Worm (Caenorhabditis elegans) whole organism, L1 larva: ENCODE measurements around the gene pha-1.

Experiments used
- C04F5.9 ChIP-seq: sonication (generic microtip); optimal IDR thresholded peaks from 2 replicates; lab custom pipeline; 2016; ENCODE audit warnings: missing genetic modification characterization, missing compliant biosample characterization
- C16A3.4 ChIP-seq: fragments of 150-350 bp; optimal IDR thresholded peaks from 2 replicates; lab custom pipeline; 2014; ENCODE audit warnings: missing biosample characterization, missing genetic modification characterization
- C34B4.2 ChIP-seq: sonication (generic microtip); optimal IDR thresholded peaks from 2 replicates; lab custom pipeline; 2017; ENCODE audit warnings: mild to moderate bottlenecking, missing genetic modification characterization, missing compliant biosample characterization
- F16B12.6 ChIP-seq: fragments of 150-350 bp; optimal IDR thresholded peaks from 2 replicates; lab custom pipeline; 2014; ENCODE audit warnings: missing biosample characterization, missing genetic modification characterization
- alr-1 ChIP-seq: fragments of 200-800 bp; sonication (Bioruptor generic); optimal IDR thresholded peaks from 2 replicates; lab custom pipeline; 2018; ENCODE audit warnings: borderline replicate concordance, mild to moderate bottlenecking, missing genetic modification characterization, missing compliant biosample characterization
- aly-2 ChIP-seq: fragments of 150-350 bp; optimal IDR thresholded peaks from 2 replicates; lab custom pipeline; 2014; ENCODE audit warnings: missing biosample characterization, missing genetic modification characterization
- blmp-1 ChIP-seq: fragments of 150-350 bp; optimal IDR thresholded peaks from 2 replicates; lab custom pipeline; 2014; ENCODE audit warnings: missing biosample characterization, missing genetic modification characterization
- ceh-63 ChIP-seq: fragments of 200-800 bp; sonication (Bioruptor generic); optimal IDR thresholded peaks from 2 replicates; lab custom pipeline; 2018; ENCODE audit warnings: mild to moderate bottlenecking, missing genetic modification characterization, missing compliant biosample characterization
- ceh-8 ChIP-seq: fragments of 200-800 bp; sonication (Bioruptor generic); optimal IDR thresholded peaks from 2 replicates; lab custom pipeline; 2018; ENCODE audit warnings: mild to moderate bottlenecking, missing genetic modification characterization, moderate library complexity, missing compliant biosample characterization
- ceh-82 ChIP-seq, 3 experiments: fragments of 150-350 bp in 1 of 3; sonication (generic microtip) in 2 of 3; optimal IDR thresholded peaks; 2 replicates each; lab custom pipeline; 2014 to 2017; ENCODE audit warnings: missing biosample characterization in 3 of 3, missing genetic modification characterization in 3 of 3
- ceh-88 ChIP-seq: fragments of 200-800 bp; sonication (Bioruptor generic); IDR thresholded peaks from 2 replicates; pipeline ENCODE4 v1.3.6; 2022; ENCODE audit warnings: missing genetic modification characterization, missing compliant biosample characterization
- ceh-90 ChIP-seq: sonication (generic microtip); optimal IDR thresholded peaks from 2 replicates; lab custom pipeline; 2016; ENCODE audit warnings: missing genetic modification characterization, missing compliant biosample characterization
- dpl-1 ChIP-seq, 3 experiments: fragments of 150-350 bp in 2 of 3; sonication (generic microtip) in 1 of 3; optimal IDR thresholded peaks; 2 replicates each; lab custom pipeline; 2014 to 2017; ENCODE audit warnings: missing biosample characterization in 3 of 3, missing genetic modification characterization in 3 of 3, missing genetic modification reagents in 3 of 3
- efl-1 ChIP-seq, 4 experiments: fragments of 150-350 bp; optimal IDR thresholded peaks in 3 of 4; peaks in 1 of 4; 1 replicate in 1 of 4; 2 replicates in 3 of 4; lab custom pipeline; 2014; ENCODE audit warnings: missing biosample characterization in 2 of 4, missing genetic modification characterization in 2 of 4, missing genetic modification reagents in 2 of 4
- elt-3 ChIP-seq, 6 experiments: fragments of 150-350 bp in 1 of 6; sonication (generic microtip); optimal IDR thresholded peaks; 2 replicates each; lab custom pipeline; 2017 to 2018; ENCODE audit warnings: missing biosample characterization in 6 of 6, missing genetic modification characterization in 6 of 6, inconsistent platforms in 1 of 6
- ets-5 ChIP-seq: fragments of 200-800 bp; sonication (Bioruptor generic); IDR thresholded peaks from 2 replicates; pipeline ENCODE4 v1.3.6; 2022; ENCODE audit warnings: missing genetic modification characterization, missing compliant biosample characterization
- fkh-10 ChIP-seq: sonication (generic microtip); optimal IDR thresholded peaks from 2 replicates; lab custom pipeline; 2017; ENCODE audit warnings: missing biosample characterization, missing genetic modification reagents, missing genetic modification characterization
- fkh-4 ChIP-seq: sonication (generic microtip); optimal IDR thresholded peaks from 2 replicates; lab custom pipeline; 2016; ENCODE audit warnings: missing compliant biosample characterization, missing genetic modification characterization, borderline replicate concordance
- fkh-8 ChIP-seq: sonication (generic microtip); optimal IDR thresholded peaks from 2 replicates; lab custom pipeline; 2016; ENCODE audit warnings: mild to moderate bottlenecking, missing genetic modification characterization, missing compliant biosample characterization
- fos-1 ChIP-seq: fragments of 150-350 bp; optimal IDR thresholded peaks from 2 replicates; lab custom pipeline; 2014; ENCODE audit warnings: missing biosample characterization, missing genetic modification characterization
- hlh-4 ChIP-seq: sonication (generic microtip); optimal IDR thresholded peaks from 2 replicates; lab custom pipeline; 2016; ENCODE audit warnings: mild to moderate bottlenecking, missing genetic modification characterization, missing compliant biosample characterization
- isw-1 ChIP-seq: fragments of 200-800 bp; sonication (Bioruptor generic); IDR thresholded peaks from 2 replicates; pipeline ENCODE4 v1.3.6; 2022; ENCODE audit warnings: missing genetic modification characterization, missing compliant biosample characterization
- jun-1 ChIP-seq: fragments of 150-350 bp; optimal IDR thresholded peaks from 2 replicates; lab custom pipeline; 2014; ENCODE audit warnings: missing biosample characterization, missing genetic modification reagents, missing genetic modification characterization
- lin-15B ChIP-seq: fragments of 150-350 bp; sonication (generic microtip); optimal IDR thresholded peaks from 3 replicates; lab custom pipeline; 2014; ENCODE audit warnings: missing biosample characterization, missing genetic modification characterization
- lin-35 ChIP-seq, 2 experiments: fragments of 150-350 bp; optimal IDR thresholded peaks; 2 replicates each; lab custom pipeline; 2014; ENCODE audit warnings: missing biosample characterization in 2 of 2, missing genetic modification characterization in 2 of 2, missing genetic modification reagents in 2 of 2
- mab-9 ChIP-seq: fragments of 200-800 bp; sonication (Bioruptor generic); IDR thresholded peaks from 2 replicates; pipeline ENCODE4 v1.3.6; 2022; ENCODE audit warnings: missing genetic modification reagents, missing genetic modification characterization, missing compliant biosample characterization
- nhr-11 ChIP-seq: fragments of 150-350 bp; optimal IDR thresholded peaks from 2 replicates; lab custom pipeline; 2014; ENCODE audit warnings: missing biosample characterization, missing genetic modification characterization
- nhr-28 ChIP-seq: fragments of 150-350 bp; optimal IDR thresholded peaks from 2 replicates; lab custom pipeline; 2014; ENCODE audit warnings: missing biosample characterization, missing genetic modification characterization
- nhr-77 ChIP-seq: fragments of 150-350 bp; optimal IDR thresholded peaks from 2 replicates; lab custom pipeline; 2014; ENCODE audit warnings: missing biosample characterization, missing genetic modification characterization
- nhr-84 ChIP-seq: sonication (generic microtip); optimal IDR thresholded peaks from 2 replicates; lab custom pipeline; 2017; ENCODE audit warnings: missing biosample characterization, missing genetic modification characterization
- nhr-85 ChIP-seq: sonication (generic microtip); peaks from one replicate; lab custom pipeline; 2016; ENCODE audit warnings: missing genetic modification characterization, inconsistent platforms, missing compliant biosample characterization
- pax-3 ChIP-seq: fragments of 200-800 bp; sonication (Bioruptor generic); optimal IDR thresholded peaks from 2 replicates; lab custom pipeline; 2018; ENCODE audit warnings: mild to moderate bottlenecking, missing genetic modification characterization, moderate library complexity, missing compliant biosample characterization
- skn-1 ChIP-seq: fragments of 150-350 bp; optimal IDR thresholded peaks from 2 replicates; lab custom pipeline; 2014; ENCODE audit warnings: missing biosample characterization, missing genetic modification characterization
- snpc-4 ChIP-seq: fragments of 150-350 bp; optimal IDR thresholded peaks from 2 replicates; lab custom pipeline; 2014; ENCODE audit warnings: missing biosample characterization, missing genetic modification characterization
- sptf-1 ChIP-seq: fragments of 150-350 bp; optimal IDR thresholded peaks from 2 replicates; lab custom pipeline; 2014; ENCODE audit warnings: missing biosample characterization, missing genetic modification characterization
- sup-37 ChIP-seq: fragments of 200-800 bp; sonication (Bioruptor generic); optimal IDR thresholded peaks from 2 replicates; lab custom pipeline; 2018; ENCODE audit warnings: mild to moderate bottlenecking, missing genetic modification characterization, missing compliant biosample characterization
- swsn-7 ChIP-seq: sonication (generic microtip); optimal IDR thresholded peaks from 2 replicates; lab custom pipeline; 2016; ENCODE audit warnings: missing genetic modification characterization, missing compliant biosample characterization
- tbx-2 ChIP-seq: sonication (generic microtip); optimal IDR thresholded peaks from 2 replicates; lab custom pipeline; 2016; ENCODE audit warnings: missing genetic modification characterization, missing compliant biosample characterization
- unc-62 ChIP-seq: fragments of 150-350 bp; optimal IDR thresholded peaks from 2 replicates; lab custom pipeline; 2014; ENCODE audit warnings: missing biosample characterization, missing genetic modification reagents, missing genetic modification characterization
- unc-86 ChIP-seq: sonication (generic microtip); optimal IDR thresholded peaks from 2 replicates; lab custom pipeline; 2016; ENCODE audit warnings: missing genetic modification characterization, missing compliant biosample characterization
- unc-98 ChIP-seq: fragments of 200-800 bp; sonication (Bioruptor generic); IDR thresholded peaks from 2 replicates; pipeline ENCODE4 v1.3.6; 2022; ENCODE audit warnings: missing genetic modification characterization, missing compliant biosample characterization
- xbp-1 ChIP-seq: sonication (generic microtip); optimal IDR thresholded peaks from 2 replicates; lab custom pipeline; 2016; ENCODE audit warnings: missing genetic modification characterization, missing compliant biosample characterization
- zip-4 ChIP-seq: fragments of 200-800 bp; sonication (Bioruptor generic); optimal IDR thresholded peaks from 2 replicates; lab custom pipeline; 2018; ENCODE audit warnings: mild to moderate bottlenecking, missing genetic modification characterization, moderate library complexity, missing compliant biosample characterization

The pha-1 gene

DNA sequence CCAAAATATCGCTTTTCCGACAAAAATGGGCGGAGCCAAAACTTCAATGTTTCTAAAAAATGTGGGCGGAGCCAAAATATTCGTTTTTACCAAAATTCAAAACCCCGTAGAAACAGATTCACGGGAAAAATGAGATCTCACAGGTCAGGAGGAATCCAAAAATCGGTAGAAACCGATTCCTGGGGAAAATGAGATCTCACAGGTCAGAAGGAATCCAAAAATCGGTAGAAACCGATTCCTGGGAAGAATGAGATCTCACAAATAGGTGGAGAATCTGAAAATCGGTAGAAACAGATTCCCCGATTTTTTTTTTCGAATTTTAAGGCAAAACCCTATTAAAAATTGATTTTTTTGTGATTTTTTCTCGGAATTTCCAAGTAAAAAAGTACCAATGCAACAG lies 38.1 kb upstream of the pha-1 start (continued):
- TF ChIP-seq lin-35 (GFP tag; optimal IDR thresholded peaks at IDR 0.05; lab: Kevin White, UChicago) (no peak), C16A3.4 (tag; lab: Kevin White, UChicago) (no peak), isw-1 (no peak; the same call in 1 of the 2 replicates), ceh-88 (GFP tag; lab: Robert Waterston, UW) (no peak), C34B4.2 (tag; lab: Kevin White, UChicago) (no peak), skn-1 (tag; lab: Kevin White, UChicago) (no peak), fkh-4 (tag; lab: Kevin White, UChicago) (no peak), unc-98 (peak; percentile 75), ceh-90 (tag; lab: Kevin White, UChicago) (no peak), blmp-1 (no peak), swsn-7 (no peak), sptf-1 (no peak)

DNA sequence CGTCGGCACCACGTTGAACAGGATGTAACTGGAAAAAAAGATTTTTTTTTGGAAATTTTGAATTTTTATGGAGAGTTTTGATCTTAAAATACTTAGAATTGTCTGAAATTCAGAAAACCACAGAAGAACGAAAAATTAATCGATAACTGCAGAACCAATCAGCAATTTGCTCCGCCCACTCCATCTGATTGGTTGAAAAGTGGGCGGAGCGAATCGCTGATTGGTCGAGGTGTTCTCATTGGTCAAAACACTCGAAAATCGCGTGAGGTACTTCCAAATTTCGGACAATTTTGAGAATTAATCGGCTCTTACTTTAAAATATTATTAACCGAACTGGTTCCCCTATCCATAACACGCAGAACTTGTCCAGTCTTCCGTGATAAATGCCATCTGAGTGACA lies 35.9 kb upstream of the pha-1 start:
- TF ChIP-seq efl-1 (optimal IDR thresholded peaks at IDR 0.05; lab: Kevin White, UChicago), result no peak
- TF ChIP-seq efl-1 (GFP tag; optimal IDR thresholded peaks at IDR 0.05 in 1 of 2; lab: Kevin White, UChicago), result peak in 1 of 2 experiments; percentile 2
- TF ChIP-seq fos-1 (tag; lab: Kevin White, UChicago), result no peak

DNA sequence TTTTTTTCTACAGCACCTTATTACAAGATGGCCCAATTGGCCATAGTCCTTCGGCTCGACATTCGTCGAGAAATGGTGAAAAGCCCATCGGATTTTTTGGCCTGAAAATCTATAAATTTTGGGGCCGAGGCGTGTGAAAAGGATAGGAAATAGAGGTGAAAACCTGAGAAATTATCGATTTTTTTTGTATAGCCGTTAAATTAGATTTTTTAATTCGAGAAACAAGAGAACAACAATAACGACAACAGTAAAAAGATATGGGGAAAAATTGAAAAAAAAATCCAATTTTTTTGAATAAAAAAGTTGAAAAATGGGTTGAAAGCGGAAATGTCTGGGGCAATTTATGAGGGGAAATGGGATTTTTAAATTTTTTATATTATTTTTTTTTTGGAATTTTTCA lies 31.7 kb upstream of the pha-1 start, which contains the start of gene hmt-1:
hmt-1 (minus strand) TSS at position 101 of the 400 bp plus-strand sequence.
- TF ChIP-seq fkh-8 (tag; lab: Kevin White, UChicago), result no peak

DNA sequence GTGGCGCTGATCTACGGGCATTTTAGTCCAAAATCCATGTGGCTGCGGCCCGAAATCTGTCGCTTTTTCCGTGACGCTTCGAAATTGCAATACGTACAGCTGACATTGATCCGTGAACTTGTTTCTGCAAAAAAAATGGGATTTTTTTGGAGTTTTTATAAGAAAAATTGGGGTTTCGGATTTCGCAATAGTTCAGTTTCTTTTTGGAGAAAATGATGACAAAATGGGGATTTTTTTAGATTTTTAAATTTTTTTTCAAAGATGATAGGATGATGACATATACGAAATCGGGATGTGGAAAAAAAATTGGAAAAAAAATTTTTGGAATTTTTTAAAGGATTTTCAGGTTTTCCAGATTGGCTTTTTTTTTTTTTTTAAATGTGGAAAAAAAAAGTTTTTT lies 30.3 kb upstream of the pha-1 start:
- peak; percentile 66 for TF ChIP-seq skn-1 (tag; lab: Kevin White, UChicago)
- no peak for TF ChIP-seq unc-86 (tag; lab: Kevin White, UChicago)
- peak; percentile 14 for TF ChIP-seq zip-4 (GFP tag; lab: Kevin White, UChicago)
- no peak for TF ChIP-seq fkh-10
- TF ChIP-seq nhr-28 (tag; lab: Kevin White, UChicago), result no peak

DNA sequence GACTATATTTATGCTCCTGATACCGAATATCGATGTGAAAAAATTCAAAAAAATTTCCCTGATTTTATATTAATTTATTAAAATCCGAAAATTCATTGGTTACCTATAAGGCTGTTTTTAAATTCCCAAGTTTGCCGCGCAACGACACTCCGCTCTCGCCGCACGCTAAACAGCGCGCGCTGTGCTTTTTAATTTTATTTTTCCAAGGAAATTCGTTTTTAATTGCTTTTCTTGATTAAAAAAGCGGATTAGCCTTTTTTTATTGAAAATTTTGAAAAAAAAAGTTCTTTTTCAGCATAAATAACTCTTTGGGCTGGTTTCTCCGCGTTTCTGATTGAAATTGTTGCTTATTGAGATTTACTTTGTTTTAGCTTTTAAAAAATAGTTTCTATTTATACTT lies 24.2 kb upstream of the pha-1 start:
- TF ChIP-seq pax-3 (no peak), efl-1 (optimal IDR thresholded peaks at IDR 0.05; lab: Kevin White, UChicago) (peak in 1 of 2 experiments; percentile 72), efl-1 (GFP tag; optimal IDR thresholded peaks at IDR 0.05 in 1 of 2; lab: Kevin White, UChicago) (no peak)

DNA sequence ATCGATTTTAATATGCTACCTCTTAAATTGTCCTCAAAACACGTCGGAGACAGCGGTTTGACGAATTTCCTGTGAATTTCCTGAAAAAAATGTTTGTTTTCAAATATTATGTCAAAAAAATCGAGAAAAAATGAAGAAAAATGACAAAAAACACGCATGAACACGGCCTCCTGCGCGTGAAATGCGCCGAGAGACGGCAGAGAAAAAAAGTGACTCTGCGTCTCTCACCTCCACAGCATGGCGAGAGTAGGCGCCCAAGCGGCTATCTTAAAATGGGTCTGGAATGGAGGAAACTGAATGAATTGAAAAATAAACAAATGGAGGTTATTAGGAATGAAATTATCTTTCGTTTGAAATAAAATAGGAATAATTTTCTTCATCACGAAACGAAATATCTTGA lies 20.8 kb upstream of the pha-1 start:
- TF ChIP-seq nhr-85 (tag; lab: Kevin White, UChicago), result peak; percentile 70
- peak; percentile 62 for TF ChIP-seq ceh-8 (GFP tag; lab: Kevin White, UChicago)
- TF ChIP-seq aly-2 (tag; lab: Kevin White, UChicago), result no peak
- TF ChIP-seq nhr-84 (tag; lab: Kevin White, UChicago), result no peak
- peak in 1 of 6 experiments; percentile 45 for TF ChIP-seq elt-3 (tag; optimal IDR thresholded peaks at IDR 0.05; lab: Kevin White, UChicago)
- peak; percentile 59 for TF ChIP-seq F16B12.6 (tag; lab: Kevin White, UChicago)
- TF ChIP-seq tbx-2 (tag; lab: Kevin White, UChicago), result peak; percentile 84
- peak; percentile 50 to 89 (median 83) for TF ChIP-seq ceh-82 (tag; optimal IDR thresholded peaks at IDR 0.05; lab: Kevin White, UChicago)
- TF ChIP-seq alr-1, result peak; percentile 43
- TF ChIP-seq hlh-4, result no peak
- peak; percentile 74 for TF ChIP-seq snpc-4 (tag; lab: Kevin White, UChicago)
- no peak for TF ChIP-seq C34B4.2 (tag; lab: Kevin White, UChicago)
- no peak for TF ChIP-seq ceh-63 (GFP tag; lab: Kevin White, UChicago)
- no peak for TF ChIP-seq ets-5 (GFP tag; lab: Robert Waterston, UW)
- TF ChIP-seq lin-35 (GFP tag; optimal IDR thresholded peaks at IDR 0.05; lab: Kevin White, UChicago), result peak; percentile 66 to 83
- TF ChIP-seq fkh-10, result peak; percentile 49
- peak; percentile 68 for TF ChIP-seq mab-9
- peak; percentile 29 for TF ChIP-seq C16A3.4 (tag; lab: Kevin White, UChicago)
- TF ChIP-seq fkh-8 (tag; lab: Kevin White, UChicago), result peak; percentile 72
- TF ChIP-seq xbp-1 (tag; lab: Kevin White, UChicago), result peak; percentile 75
- no peak for TF ChIP-seq unc-62 (GFP tag; lab: Kevin White, UChicago)
- peak; percentile 34 for TF ChIP-seq sup-37
- TF ChIP-seq nhr-11, result peak; percentile 38
- TF ChIP-seq C04F5.9 (tag; lab: Kevin White, UChicago), result peak; percentile 69
- peak; percentile 44 for TF ChIP-seq nhr-77
- TF ChIP-seq fos-1 (tag; lab: Kevin White, UChicago), result no peak
- TF ChIP-seq jun-1, result peak; percentile 33
- TF ChIP-seq dpl-1 (GFP tag; optimal IDR thresholded peaks at IDR 0.05; lab: Kevin White, UChicago), result peak; percentile 64 to 81 (median 75)
- peak; percentile 57 for TF ChIP-seq lin-15B (tag; lab: Kevin White, UChicago)
